Fruit fly (Drosophila melanogaster) whole organism, wandering third instar larva: ENCODE results near the gene emc.
A peak's percentile ranks its signal among the peaks of the same experiment; 100 is the strongest.

Experiments used
- Abd-B ChIP-seq: fragments of >200 bp; optimal IDR thresholded peaks from 2 replicates; lab custom pipeline; 2017; ENCODE audit warnings: missing biosample characterization, missing genetic modification characterization
- CG32264 ChIP-seq: fragments of 200-800 bp; sonication (Bioruptor generic); optimal IDR thresholded peaks from 2 replicates; lab custom pipeline; 2016; ENCODE audit warnings: missing biosample characterization, missing genetic modification characterization
- CG9705 ChIP-seq: fragments of 200-800 bp; sonication (Bioruptor generic); optimal IDR thresholded peaks from 2 replicates; lab custom pipeline; 2018; ENCODE audit warnings: missing biosample characterization, mild to moderate bottlenecking, missing genetic modification characterization
- CrebA ChIP-seq: fragments of 200-800 bp; sonication (Bioruptor generic); optimal IDR thresholded peaks from 2 replicates; lab custom pipeline; 2016; ENCODE audit warnings: missing biosample characterization, mild to moderate bottlenecking, missing genetic modification characterization, borderline replicate concordance
- Dfd ChIP-seq: fragments of >200 bp; optimal IDR thresholded peaks from 2 replicates; lab custom pipeline; 2017; ENCODE audit warnings: missing biosample characterization, missing genetic modification characterization
- Dif ChIP-seq: fragments of 200-275, 200-300 bp; sonication (Bioruptor generic); optimal IDR thresholded peaks from 2 replicates; lab custom pipeline; 2018; ENCODE audit warnings: missing biosample characterization, missing genetic modification characterization; ENCODE audit not compliant: partially characterized antibody
- GATAd ChIP-seq: sonication (Bioruptor generic); optimal IDR thresholded peaks from 2 replicates; lab custom pipeline; 2016; ENCODE audit warnings: missing biosample characterization, missing genetic modification characterization
- HLH106 ChIP-seq: fragments of 200-800 bp; optimal IDR thresholded peaks from 3 replicates; lab custom pipeline; 2019; ENCODE audit warnings: missing biosample characterization, mild to moderate bottlenecking, missing genetic modification characterization, moderate library complexity
- Hnf4 ChIP-seq: fragments of 200-800 bp; sonication (Bioruptor generic); optimal IDR thresholded peaks from 2 replicates; lab custom pipeline; 2016; ENCODE audit warnings: missing biosample characterization, mild to moderate bottlenecking, missing genetic modification characterization
- Hr78 ChIP-seq: fragments of >200 bp; optimal IDR thresholded peaks from 2 replicates; lab custom pipeline; 2017; ENCODE audit warnings: missing biosample characterization, missing genetic modification characterization
- Hr83 ChIP-seq: fragments of 200-300 bp; sonication (Bioruptor generic); optimal IDR thresholded peaks from 2 replicates; lab custom pipeline; 2016; ENCODE audit warnings: missing biosample characterization, mild to moderate bottlenecking, missing genetic modification characterization, moderate library complexity; ENCODE audit not compliant: poor library complexity, severe bottlenecking
- Jra ChIP-seq: sonication (Bioruptor generic); optimal IDR thresholded peaks from 2 replicates; lab custom pipeline; 2016; ENCODE audit warnings: missing biosample characterization, missing genetic modification characterization
- Mio ChIP-seq: sonication (Bioruptor generic); optimal IDR thresholded peaks from 2 replicates; lab custom pipeline; 2016; ENCODE audit warnings: missing biosample characterization, missing genetic modification characterization
- Myc ChIP-seq: fragments of >200 bp; optimal IDR thresholded peaks from 2 replicates; lab custom pipeline; 2017
- N ChIP-seq: fragments of >200 bp; optimal IDR thresholded peaks from 2 replicates; lab custom pipeline; 2018; ENCODE audit warnings: missing biosample characterization, missing external identifiers, missing genetic modification characterization
- OdsH ChIP-seq: fragments of 200-800 bp; sonication (Bioruptor generic); optimal IDR thresholded peaks from 2 replicates; lab custom pipeline; 2016; ENCODE audit warnings: missing biosample characterization, mild to moderate bottlenecking, missing genetic modification characterization
- Rel ChIP-seq, 2 experiments: fragments of 200-800 bp; sonication (Bioruptor generic) in 1 of 2; optimal IDR thresholded peaks; 2 replicates in 1 of 2; 3 replicates in 1 of 2; lab custom pipeline; 2016 to 2019; ENCODE audit warnings: mild to moderate bottlenecking in 2 of 2, missing biosample characterization in 2 of 2, missing genetic modification characterization in 2 of 2, moderate library complexity in 1 of 2
- Sp1 ChIP-seq: fragments of 200-800 bp; sonication (Bioruptor generic); optimal IDR thresholded peaks from 3 replicates; lab custom pipeline; 2019; ENCODE audit warnings: missing biosample characterization, mild to moderate bottlenecking, missing genetic modification characterization, moderate library complexity
- Vsx2 ChIP-seq: fragments of 200-300, 225-300 bp; sonication (Bioruptor generic); optimal IDR thresholded peaks from 2 replicates; lab custom pipeline; 2018; ENCODE audit warnings: missing biosample characterization, missing genetic modification characterization; ENCODE audit not compliant: partially characterized antibody
- br ChIP-seq: fragments of 200-800 bp; sonication (Bioruptor generic); optimal IDR thresholded peaks from 2 replicates; lab custom pipeline; 2016; ENCODE audit warnings: missing biosample characterization, missing genetic modification characterization
- brk ChIP-seq: fragments of 200-800 bp; sonication (Bioruptor generic); optimal IDR thresholded peaks from 2 replicates; lab custom pipeline; 2016; ENCODE audit warnings: missing biosample characterization, mild to moderate bottlenecking, missing genetic modification characterization
- dl ChIP-seq, 2 experiments: fragments of 175-275, 200-275 bp in 1 of 2; fragments of 200-275 bp in 1 of 2; sonication (Bioruptor generic); optimal IDR thresholded peaks; lab custom pipeline; 2018; ENCODE audit warnings: mild to moderate bottlenecking in 2 of 2, missing biosample characterization in 2 of 2, missing genetic modification characterization in 2 of 2, moderate library complexity in 2 of 2; ENCODE audit not compliant: partially characterized antibody in 2 of 2, insufficient read depth in 1 of 2
- dmrt93B ChIP-seq: fragments of 200-800 bp; sonication (Bioruptor generic); optimal IDR thresholded peaks from 2 replicates; lab custom pipeline; 2018; ENCODE audit warnings: missing biosample characterization, mild to moderate bottlenecking, missing genetic modification characterization
- dsf ChIP-seq: sonication (Bioruptor generic); optimal IDR thresholded peaks from 2 replicates; lab custom pipeline; 2016; ENCODE audit warnings: missing biosample characterization, missing genetic modification characterization, borderline replicate concordance
- ey ChIP-seq: fragments of 200-800 bp; sonication (Bioruptor generic); optimal IDR thresholded peaks from 2 replicates; lab custom pipeline; 2016; ENCODE audit warnings: missing biosample characterization, missing genetic modification characterization
- foxo ChIP-seq, 2 experiments: fragments of 200-800 bp; sonication (Bioruptor generic); optimal IDR thresholded peaks; 2 replicates in 1 of 2; 3 replicates in 1 of 2; lab custom pipeline; 2016 to 2017; ENCODE audit warnings: missing biosample characterization in 2 of 2, missing genetic modification characterization in 2 of 2
- fru ChIP-seq: fragments of 200-800 bp; sonication (Bioruptor generic); optimal IDR thresholded peaks from 3 replicates; lab custom pipeline; 2016; ENCODE audit warnings: missing biosample characterization, mild to moderate bottlenecking, missing genetic modification characterization
- h ChIP-seq: fragments of 200-800 bp; sonication (Bioruptor generic); optimal IDR thresholded peaks from 3 replicates; lab custom pipeline; 2016; ENCODE audit warnings: missing biosample characterization, mild to moderate bottlenecking, missing genetic modification characterization
- jim ChIP-seq: fragments of 175-275, 200-325 bp; sonication (Bioruptor generic); optimal IDR thresholded peaks from 2 replicates; lab custom pipeline; 2016; ENCODE audit warnings: missing biosample characterization, mild to moderate bottlenecking, missing genetic modification characterization
- lola ChIP-seq: fragments of >200 bp; optimal IDR thresholded peaks from 2 replicates; lab custom pipeline; 2017; ENCODE audit warnings: missing biosample characterization, missing genetic modification characterization
- pan ChIP-seq: fragments of >200 bp; optimal IDR thresholded peaks from 2 replicates; lab custom pipeline; 2017
- psq ChIP-seq: fragments of 200-800 bp; sonication (Bioruptor generic); optimal IDR thresholded peaks from 3 replicates; lab custom pipeline; 2017; ENCODE audit warnings: missing biosample characterization, mild to moderate bottlenecking, missing genetic modification characterization, moderate library complexity
- rgr ChIP-seq: fragments of 200-800 bp; sonication (Bioruptor generic); optimal IDR thresholded peaks from 3 replicates; lab custom pipeline; 2016; ENCODE audit warnings: missing biosample characterization, mild to moderate bottlenecking, missing genetic modification characterization
- sage ChIP-seq: fragments of 200-800 bp; sonication (Bioruptor generic); optimal IDR thresholded peaks from 2 replicates; lab custom pipeline; 2016; ENCODE audit warnings: missing biosample characterization, mild to moderate bottlenecking, missing genetic modification characterization
- sv ChIP-seq: fragments of 200-800 bp; sonication (Bioruptor generic); optimal IDR thresholded peaks from 3 replicates; lab custom pipeline; 2016; ENCODE audit warnings: missing biosample characterization, missing genetic modification characterization
- tai ChIP-seq: sonication (Bioruptor generic); optimal IDR thresholded peaks from 2 replicates; lab custom pipeline; 2016; ENCODE audit warnings: missing biosample characterization, missing genetic modification characterization
- usp ChIP-seq: fragments of >200 bp; optimal IDR thresholded peaks from 2 replicates; lab custom pipeline; 2017; ENCODE audit warnings: missing biosample characterization, missing genetic modification characterization
- woc ChIP-seq: sonication (Bioruptor generic); optimal IDR thresholded peaks from 2 replicates; lab custom pipeline; 2016; ENCODE audit warnings: missing biosample characterization, mild to moderate bottlenecking, missing genetic modification characterization

The emc gene

DNA sequence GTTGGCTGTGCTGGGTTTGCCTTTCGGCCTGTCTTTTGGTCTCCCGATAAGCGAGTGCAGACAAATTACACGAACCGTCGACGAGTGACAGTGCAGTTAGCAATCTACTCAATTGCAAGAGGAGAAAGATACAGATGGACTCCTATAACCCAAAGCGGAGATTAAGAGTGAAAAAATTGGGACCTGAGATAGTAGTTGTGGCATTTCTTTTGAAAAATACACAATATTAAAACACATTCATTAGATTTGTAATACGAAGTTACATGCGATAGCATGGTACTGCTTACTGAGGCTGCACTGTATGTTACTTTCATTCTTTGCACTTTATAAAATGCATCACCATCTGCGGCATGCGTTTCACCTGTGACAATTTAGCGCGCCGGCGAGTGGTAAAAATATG is 22.0 kb upstream of the emc start:
- TF ChIP-seq dmrt93B (GFP tag; lab: Kevin White, UChicago) (peak; percentile 2), fru (GFP tag; lab: Kevin White, UChicago) (peak; percentile 39), woc (GFP tag; lab: Kevin White, UChicago) (no peak), OdsH (GFP tag; lab: Kevin White, UChicago) (peak; percentile 4), foxo (GFP tag; optimal IDR thresholded peaks at IDR 0.05; lab: Kevin White, UChicago) (peak in 1 of 2 experiments; percentile 45), dl (GFP tag; optimal IDR thresholded peaks at IDR 0.05; lab: Kevin White, UChicago; ENCODE audit: insufficient read depth in 1 of 2, partially characterized antibody in 2 of 2) (no peak), h (GFP tag; lab: Kevin White, UChicago) (peak; percentile 37)

DNA sequence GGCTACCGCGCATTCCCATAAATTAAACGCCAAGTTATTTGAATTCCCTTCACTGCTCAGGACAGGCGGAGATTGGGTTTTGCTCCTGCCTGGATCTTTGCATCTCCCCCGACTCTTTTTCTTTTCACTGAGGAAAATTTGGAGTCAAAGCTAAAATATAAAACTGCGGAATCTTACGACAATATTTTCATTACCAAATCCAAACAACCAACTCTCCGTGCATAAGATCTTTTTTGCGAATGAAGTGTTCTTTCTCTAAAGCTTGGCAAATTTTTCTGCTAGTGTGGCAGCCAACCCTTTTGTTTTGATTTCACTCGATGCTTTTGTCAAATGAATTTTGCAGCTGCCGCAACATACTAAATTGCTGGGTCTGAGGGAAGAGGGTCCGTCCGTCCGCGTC is 21.3 kb upstream of the emc start:
- TF ChIP-seq N, result no peak
- peak; percentile 78 for TF ChIP-seq CrebA (GFP tag; lab: Kevin White, UChicago)
- no peak for TF ChIP-seq Hr83
- no peak for TF ChIP-seq Abd-B
- TF ChIP-seq usp (GFP tag; lab: Kevin White, UChicago), result no peak
- TF ChIP-seq pan (lab: Kevin White, UChicago), result no peak
- TF ChIP-seq sv (GFP tag; lab: Kevin White, UChicago), result no peak
- peak; percentile 60 for TF ChIP-seq Jra (GFP tag; lab: Kevin White, UChicago)
- TF ChIP-seq fru (GFP tag; lab: Kevin White, UChicago), result peak; percentile 94
- TF ChIP-seq dsf, result peak; percentile 25
- peak; percentile 64 for TF ChIP-seq dmrt93B (GFP tag; lab: Kevin White, UChicago)
- peak; percentile 91 for TF ChIP-seq OdsH (GFP tag; lab: Kevin White, UChicago)
- peak; percentile 82 for TF ChIP-seq CG32264 (GFP tag; lab: Kevin White, UChicago)
- peak; percentile 91 for TF ChIP-seq br (GFP tag; lab: Kevin White, UChicago)
- peak; percentile 94 for TF ChIP-seq woc (GFP tag; lab: Kevin White, UChicago)
- TF ChIP-seq h (GFP tag; lab: Kevin White, UChicago), result peak; percentile 93
- no peak for TF ChIP-seq Mio (GFP tag; lab: Kevin White, UChicago)
- TF ChIP-seq sage (GFP tag; lab: Kevin White, UChicago), result peak; percentile 85
- no peak for TF ChIP-seq Hr78
- TF ChIP-seq foxo (GFP tag; optimal IDR thresholded peaks at IDR 0.05; lab: Kevin White, UChicago), result peak; percentile 14 to 92
- peak; percentile 91 for TF ChIP-seq rgr (GFP tag; lab: Kevin White, UChicago)
- TF ChIP-seq Sp1 (GFP tag; lab: Kevin White, UChicago), result peak; percentile 91
- TF ChIP-seq Vsx2 (GFP tag; lab: Kevin White, UChicago), result peak; percentile 11
- TF ChIP-seq GATAd (GFP tag; lab: Kevin White, UChicago), result no peak
- no peak for TF ChIP-seq Dif
- TF ChIP-seq ey (GFP tag; lab: Kevin White, UChicago), result peak; percentile 94
- peak; percentile 74 for TF ChIP-seq CG9705 (GFP tag; lab: Kevin White, UChicago)
- peak; percentile 77 for TF ChIP-seq tai (GFP tag; lab: Kevin White, UChicago)
- peak; percentile 92 for TF ChIP-seq HLH106 (tag; lab: Kevin White, UChicago)
- peak; percentile 88 for TF ChIP-seq Hnf4
- peak; percentile 82 for TF ChIP-seq psq
- TF ChIP-seq Rel (GFP tag; optimal IDR thresholded peaks at IDR 0.05; lab: Kevin White, UChicago), result peak; percentile 47
- TF ChIP-seq Rel (tag; optimal IDR thresholded peaks at IDR 0.05; lab: Kevin White, UChicago), result peak; percentile 62
- TF ChIP-seq Dfd, result no peak
- no peak for TF ChIP-seq Myc (lab: Kevin White, UChicago)
- peak; percentile 78 for TF ChIP-seq brk
- TF ChIP-seq dl (GFP tag; optimal IDR thresholded peaks at IDR 0.05; lab: Kevin White, UChicago; ENCODE audit: insufficient read depth in 1 of 2, partially characterized antibody in 2 of 2), result no peak
- TF ChIP-seq jim (GFP tag; lab: Kevin White, UChicago), result no peak
- no peak for TF ChIP-seq lola (GFP tag; lab: Kevin White, UChicago)
- TF ChIP-seq, all 38 proteins: peak for 23

DNA sequence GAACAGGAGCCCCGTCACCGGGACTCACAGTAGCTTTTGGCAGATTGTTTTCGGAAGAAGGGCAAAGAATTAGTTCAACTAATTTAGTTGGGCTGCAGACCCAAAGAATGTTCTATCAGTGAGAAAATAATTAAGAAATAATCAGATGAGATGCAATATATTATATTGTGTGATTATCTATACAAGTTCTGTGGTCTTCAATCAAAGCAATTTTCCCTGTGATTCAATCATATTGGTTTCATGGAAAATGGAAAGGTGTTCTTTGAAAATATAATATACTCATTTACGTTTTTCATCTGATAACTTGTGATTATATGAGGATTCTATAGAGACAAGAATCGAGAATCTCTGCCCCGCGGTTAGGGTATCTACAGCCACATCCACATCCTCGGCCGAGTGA is 20.6 kb upstream of the emc start:
- TF ChIP-seq Dif (no peak), Myc (lab: Kevin White, UChicago) (no peak), jim (GFP tag; lab: Kevin White, UChicago) (no peak), HLH106 (tag; lab: Kevin White, UChicago) (peak; percentile 52), CrebA (GFP tag; lab: Kevin White, UChicago) (no peak), CG32264 (GFP tag; lab: Kevin White, UChicago) (no peak), brk (no peak), psq (no peak), pan (lab: Kevin White, UChicago) (no peak), Rel (GFP tag; optimal IDR thresholded peaks at IDR 0.05; lab: Kevin White, UChicago) (no peak), Rel (tag; optimal IDR thresholded peaks at IDR 0.05; lab: Kevin White, UChicago) (no peak), Sp1 (GFP tag; lab: Kevin White, UChicago) (peak; percentile 45), Vsx2 (GFP tag; lab: Kevin White, UChicago) (no peak), GATAd (GFP tag; lab: Kevin White, UChicago) (no peak), sage (GFP tag; lab: Kevin White, UChicago) (no peak), foxo (GFP tag; optimal IDR thresholded peaks at IDR 0.05; lab: Kevin White, UChicago) (peak in 1 of 2 experiments; percentile 26), lola (GFP tag; lab: Kevin White, UChicago) (no peak), dsf (no peak), Hr83 (no peak), Jra (GFP tag; lab: Kevin White, UChicago) (no peak), h (GFP tag; lab: Kevin White, UChicago) (peak; percentile 34), woc (GFP tag; lab: Kevin White, UChicago) (no peak), OdsH (GFP tag; lab: Kevin White, UChicago) (peak; percentile 47), N (no peak), usp (GFP tag; lab: Kevin White, UChicago) (no peak), rgr (GFP tag; lab: Kevin White, UChicago) (peak; percentile 18), dl (GFP tag; optimal IDR thresholded peaks at IDR 0.05; lab: Kevin White, UChicago; ENCODE audit: insufficient read depth in 1 of 2, partially characterized antibody in 2 of 2) (no peak), Abd-B (no peak), Mio (GFP tag; lab: Kevin White, UChicago) (no peak), dmrt93B (GFP tag; lab: Kevin White, UChicago) (no peak), ey (GFP tag; lab: Kevin White, UChicago) (peak; percentile 15), Dfd (no peak), CG9705 (GFP tag; lab: Kevin White, UChicago) (no peak), br (GFP tag; lab: Kevin White, UChicago) (peak; percentile 9), sv (GFP tag; lab: Kevin White, UChicago) (no peak)
